Worm (Caenorhabditis elegans): ENCODE measurements around the gene tsp-6.

Gene tsp-6

DNA sequence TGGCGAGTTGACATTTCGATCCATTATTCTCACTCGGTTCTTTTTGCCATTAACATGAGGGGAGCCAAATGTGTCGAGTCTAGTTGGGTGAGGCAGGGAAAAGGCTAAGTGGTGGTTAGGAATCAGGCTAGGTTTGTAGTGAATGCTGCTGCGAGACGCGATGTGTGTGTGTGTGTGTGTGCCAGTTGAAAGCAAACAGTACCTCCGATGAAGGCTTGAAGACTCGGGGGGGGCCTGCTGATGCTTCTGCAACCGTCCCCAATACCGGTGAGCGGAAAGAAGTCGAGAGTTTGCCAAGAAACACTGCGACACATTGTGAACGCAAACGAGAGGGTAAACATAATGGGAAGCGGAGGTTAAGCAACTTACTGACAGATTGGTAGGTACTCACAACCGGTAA lies 50.8 kb downstream of the tsp-6 start, which contains the start of gene F53B3.3:
Gene F53B3.3 (minus strand): TSS at position 101 of the 400 bp plus-strand sequence.
- TF ChIP-seq him-1 (tag; optimal IDR thresholded peaks at IDR 0.05), result no peak
- TF ChIP-seq W03F9.2 (tag; optimal IDR thresholded peaks at IDR 0.05), result no peak
- TF ChIP-seq dao-5 (tag; optimal IDR thresholded peaks at IDR 0.05), result no peak

Data from whole organism, L4/young adult.